Worm (Caenorhabditis elegans) whole organism, L3 larva: ENCODE data around the gene F28H7.2.

Experiments used
- R02D3.7 ChIP-seq: fragments of 150-350 bp; optimal IDR thresholded peaks from 2 replicates; lab custom pipeline; 2014; ENCODE audit warnings: missing biosample characterization, missing genetic modification characterization
- aly-2 ChIP-seq: fragments of 150-350 bp; optimal IDR thresholded peaks from 2 replicates; lab custom pipeline; 2014; ENCODE audit warnings: missing biosample characterization, missing genetic modification characterization
- ceh-16 ChIP-seq: sonication (generic microtip); optimal IDR thresholded peaks from 2 replicates; lab custom pipeline; 2017; ENCODE audit warnings: missing biosample characterization, missing genetic modification characterization
- egl-27 ChIP-seq: sonication (generic microtip); optimal IDR thresholded peaks from 4 replicates; lab custom pipeline; 2017; ENCODE audit warnings: missing biosample characterization, missing genetic modification reagents, missing genetic modification characterization
- eor-1 ChIP-seq, 2 experiments: fragments of 150-350 bp; optimal IDR thresholded peaks; 2 replicates each; lab custom pipeline; 2014 to 2018; ENCODE audit warnings: missing biosample characterization in 2 of 2, missing genetic modification characterization in 2 of 2
- lin-39 ChIP-seq: fragments of 150-350 bp; optimal IDR thresholded peaks from 2 replicates; lab custom pipeline; 2018; ENCODE audit warnings: missing biosample characterization, missing genetic modification reagents, missing genetic modification characterization
- mdl-1 ChIP-seq: fragments of 150-350 bp; optimal IDR thresholded peaks from 2 replicates; lab custom pipeline; 2014; ENCODE audit warnings: missing biosample characterization, missing genetic modification characterization
- nhr-23 ChIP-seq: fragments of 150-350 bp; optimal IDR thresholded peaks from 2 replicates; lab custom pipeline; 2014; ENCODE audit warnings: missing biosample characterization, missing genetic modification reagents, missing genetic modification characterization
- nhr-237 ChIP-seq: fragments of 150-350 bp; optimal IDR thresholded peaks from 2 replicates; lab custom pipeline; 2014; ENCODE audit warnings: missing biosample characterization, missing genetic modification characterization
- nhr-28 ChIP-seq: fragments of 150-350 bp; optimal IDR thresholded peaks from 2 replicates; lab custom pipeline; 2014; ENCODE audit warnings: missing biosample characterization, missing genetic modification characterization
- pha-4 ChIP-seq: fragments of 150-350 bp; optimal IDR thresholded peaks from 2 replicates; lab custom pipeline; 2014; ENCODE audit warnings: missing biosample characterization, missing genetic modification reagents, missing genetic modification characterization
- tbx-2 ChIP-seq: sonication (generic microtip); optimal IDR thresholded peaks from 2 replicates; lab custom pipeline; 2016; ENCODE audit warnings: mild to moderate bottlenecking, missing genetic modification characterization, missing compliant biosample characterization
- unc-39 ChIP-seq: sonication (generic microtip); optimal IDR thresholded peaks from 4 replicates; lab custom pipeline; 2017; ENCODE audit warnings: missing biosample characterization, missing genetic modification characterization
- ztf-11 ChIP-seq: fragments of 150-350 bp; optimal IDR thresholded peaks from 2 replicates; lab custom pipeline; 2014; ENCODE audit warnings: missing biosample characterization, missing genetic modification characterization

DNA sequence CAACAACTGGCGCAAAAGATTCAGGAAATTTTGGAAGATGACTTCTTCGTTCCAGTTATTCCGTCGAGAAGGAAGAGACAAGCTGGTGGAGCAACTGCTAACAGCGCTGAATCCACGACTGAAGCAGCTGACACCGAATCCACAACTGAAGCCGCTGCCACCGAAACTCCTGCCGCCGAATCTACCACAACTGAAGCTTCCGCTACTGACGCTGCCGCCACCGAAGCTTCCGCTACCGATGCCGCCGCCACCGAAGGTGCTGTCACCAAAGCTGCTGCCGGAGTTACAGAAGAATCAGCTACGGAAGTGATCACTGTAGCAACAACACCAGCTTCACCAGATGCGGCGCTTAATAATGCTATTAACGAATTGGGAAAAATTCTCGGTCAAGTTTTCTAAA lies 46.8 kb downstream of the F28H7.2 start:
- TF ChIP-seq ztf-11 (tag; lab: Kevin White, UChicago) (no peak), lin-39 (tag; lab: Kevin White, UChicago) (no peak), ceh-16 (no peak), aly-2 (tag; lab: Kevin White, UChicago) (no peak), nhr-28 (tag; lab: Kevin White, UChicago) (no peak), eor-1 (tag; optimal IDR thresholded peaks at IDR 0.05; lab: Kevin White, UChicago) (no peak), R02D3.7 (tag; lab: Kevin White, UChicago) (no peak), egl-27 (no peak), pha-4 (tag; lab: Kevin White, UChicago) (no peak), nhr-237 (tag; lab: Kevin White, UChicago) (no peak), tbx-2 (no peak), unc-39 (no peak), nhr-23 (no peak), mdl-1 (tag; lab: Kevin White, UChicago) (no peak)
